Worm (Caenorhabditis elegans) whole organism, late embryonic: ENCODE results near the gene srh-129.

ENCODE experiments used
- C08G9.2 ChIP-seq: sonication (generic microtip); optimal IDR thresholded peaks from 2 replicates; lab custom pipeline; 2016; ENCODE audit warnings: mild to moderate bottlenecking, missing genetic modification characterization, moderate library complexity, missing compliant biosample characterization
- F13H6.1 ChIP-seq: sonication (generic microtip); optimal IDR thresholded peaks from 2 replicates; lab custom pipeline; 2016; ENCODE audit warnings: missing genetic modification characterization, missing compliant biosample characterization
- Y22D7AL.16 ChIP-seq: sonication (generic microtip); optimal IDR thresholded peaks from 2 replicates; lab custom pipeline; 2016; ENCODE audit warnings: missing genetic modification characterization, missing compliant biosample characterization
- ama-1 ChIP-seq: fragments of 150-350 bp; optimal IDR thresholded peaks from 2 replicates; lab custom pipeline; 2014
- ceh-18 ChIP-seq: sonication (generic microtip); optimal IDR thresholded peaks from 2 replicates; lab custom pipeline; 2016; ENCODE audit warnings: missing genetic modification characterization, missing compliant biosample characterization
- ceh-19 ChIP-seq: fragments of 200-800 bp; sonication (Bioruptor generic); optimal IDR thresholded peaks from 2 replicates; lab custom pipeline; 2018; ENCODE audit warnings: mild to moderate bottlenecking, missing genetic modification characterization, missing compliant biosample characterization
- ceh-22 ChIP-seq: sonication (generic microtip); optimal IDR thresholded peaks from 2 replicates; lab custom pipeline; 2017; ENCODE audit warnings: missing biosample characterization, missing genetic modification characterization
- ceh-30 ChIP-seq: fragments of 150-350 bp; optimal IDR thresholded peaks from 2 replicates; lab custom pipeline; 2014; ENCODE audit warnings: missing biosample characterization, missing genetic modification characterization
- ceh-34 ChIP-seq: sonication (generic microtip); optimal IDR thresholded peaks from 2 replicates; lab custom pipeline; 2016; ENCODE audit warnings: mild to moderate bottlenecking, missing genetic modification characterization, missing compliant biosample characterization
- ceh-45 ChIP-seq: fragments of 200-800 bp; sonication (Bioruptor generic); IDR thresholded peaks from 2 replicates; pipeline ENCODE4 v1.3.6; 2022; ENCODE audit warnings: missing genetic modification reagents, missing genetic modification characterization, missing compliant biosample characterization
- ceh-6 ChIP-seq: fragments of 200-800 bp; sonication (Bioruptor generic); optimal IDR thresholded peaks from 2 replicates; lab custom pipeline; 2018; ENCODE audit warnings: mild to moderate bottlenecking, missing genetic modification characterization, missing compliant biosample characterization
- ceh-9 ChIP-seq: sonication (generic microtip); optimal IDR thresholded peaks from 2 replicates; lab custom pipeline; 2016; ENCODE audit warnings: mild to moderate bottlenecking, missing genetic modification characterization, inconsistent platforms, missing compliant biosample characterization
- che-1 ChIP-seq: sonication (generic microtip); optimal IDR thresholded peaks from 2 replicates; lab custom pipeline; 2016; ENCODE audit warnings: mild to moderate bottlenecking, missing genetic modification characterization, missing compliant biosample characterization
- dmd-4 ChIP-seq: sonication (generic microtip); optimal IDR thresholded peaks from 2 replicates; lab custom pipeline; 2016; ENCODE audit warnings: borderline replicate concordance, missing genetic modification characterization, missing compliant biosample characterization
- dve-1 ChIP-seq: sonication (generic microtip); optimal IDR thresholded peaks from 2 replicates; lab custom pipeline; 2017; ENCODE audit warnings: antibody characterized with exemption, mild to moderate bottlenecking, missing genetic modification characterization, missing compliant biosample characterization
- ets-4 ChIP-seq: sonication (generic microtip); optimal IDR thresholded peaks from 2 replicates; lab custom pipeline; 2016; ENCODE audit warnings: missing genetic modification characterization, missing compliant biosample characterization
- fkh-10 ChIP-seq: fragments of 150-350 bp; optimal IDR thresholded peaks from 2 replicates; lab custom pipeline; 2014; ENCODE audit warnings: missing biosample characterization, missing genetic modification reagents, missing genetic modification characterization
- gmeb-2 ChIP-seq: sonication (generic microtip); optimal IDR thresholded peaks from 2 replicates; lab custom pipeline; 2016; ENCODE audit warnings: missing genetic modification characterization, inconsistent platforms, missing compliant biosample characterization
- hlh-15 ChIP-seq: sonication (generic microtip); optimal IDR thresholded peaks from 2 replicates; lab custom pipeline; 2016; ENCODE audit warnings: missing genetic modification characterization, missing compliant biosample characterization
- hlh-8 ChIP-seq: sonication (generic microtip); optimal IDR thresholded peaks from 2 replicates; lab custom pipeline; 2016; ENCODE audit warnings: missing genotype, missing genetic modification characterization, missing compliant biosample characterization
- lim-6 ChIP-seq: sonication (generic microtip); optimal IDR thresholded peaks from 2 replicates; lab custom pipeline; 2016; ENCODE audit warnings: missing genetic modification characterization, missing compliant biosample characterization
- lin-11 ChIP-seq: fragments of 200-800 bp; sonication (Bioruptor generic); optimal IDR thresholded peaks from 2 replicates; lab custom pipeline; 2018; ENCODE audit warnings: mild to moderate bottlenecking, missing genetic modification characterization, missing compliant biosample characterization
- nfya-1 ChIP-seq: sonication (generic microtip); optimal IDR thresholded peaks from 2 replicates; lab custom pipeline; 2017; ENCODE audit warnings: missing genetic modification characterization, mild to moderate bottlenecking, missing compliant biosample characterization, antibody characterized with exemption, moderate library complexity
- nhr-11 ChIP-seq: fragments of 150-350 bp; optimal IDR thresholded peaks from 2 replicates; lab custom pipeline; 2014; ENCODE audit warnings: missing biosample characterization, missing genetic modification characterization
- npax-4 ChIP-seq: sonication (generic microtip); optimal IDR thresholded peaks from 2 replicates; lab custom pipeline; 2016; ENCODE audit warnings: missing genetic modification characterization, missing compliant biosample characterization
- pax-1 ChIP-seq: fragments of 150-350 bp; optimal IDR thresholded peaks from 2 replicates; lab custom pipeline; 2014; ENCODE audit warnings: missing biosample characterization, missing genetic modification characterization
- pqm-1 ChIP-seq: sonication (generic microtip); optimal IDR thresholded peaks from 2 replicates; lab custom pipeline; 2016; ENCODE audit warnings: missing genetic modification characterization, missing compliant biosample characterization
- pros-1 ChIP-seq: fragments of 150-350 bp; optimal IDR thresholded peaks from 2 replicates; lab custom pipeline; 2014; ENCODE audit warnings: missing biosample characterization, missing genetic modification reagents, missing genetic modification characterization
- ref-2 ChIP-seq: sonication (generic microtip); optimal IDR thresholded peaks from 2 replicates; lab custom pipeline; 2016; ENCODE audit warnings: missing genetic modification characterization, missing compliant biosample characterization
- rnt-1 ChIP-seq: sonication (generic microtip); optimal IDR thresholded peaks from 2 replicates; lab custom pipeline; 2016; ENCODE audit warnings: missing genetic modification characterization, missing compliant biosample characterization
- sdc-2 ChIP-seq: sonication (generic microtip); optimal IDR thresholded peaks from 2 replicates; lab custom pipeline; 2016; ENCODE audit warnings: missing genotype, missing genetic modification characterization, missing compliant biosample characterization
- sox-2 ChIP-seq: fragments of 200-800 bp; sonication (Bioruptor generic); IDR thresholded peaks from 2 replicates; pipeline ENCODE4 v1.3.6; 2022; ENCODE audit warnings: missing genetic modification reagents, missing genetic modification characterization, missing compliant biosample characterization
- sox-4 ChIP-seq: sonication (generic microtip); optimal IDR thresholded peaks from 2 replicates; lab custom pipeline; 2017; ENCODE audit warnings: mild to moderate bottlenecking, missing genetic modification characterization, inconsistent platforms, missing compliant biosample characterization
- syd-9 ChIP-seq: sonication (generic microtip); optimal IDR thresholded peaks from 2 replicates; lab custom pipeline; 2016; ENCODE audit warnings: mild to moderate bottlenecking, missing genetic modification characterization, moderate library complexity, missing compliant biosample characterization
- tbx-7 ChIP-seq: sonication (generic microtip); optimal IDR thresholded peaks from 2 replicates; lab custom pipeline; 2016; ENCODE audit warnings: missing genotype, missing genetic modification characterization, missing compliant biosample characterization
- ttx-3 ChIP-seq: sonication (generic microtip); optimal IDR thresholded peaks from 2 replicates; lab custom pipeline; 2016; ENCODE audit warnings: missing genetic modification reagents, missing genetic modification characterization, missing compliant biosample characterization
- unc-42 ChIP-seq: sonication (generic microtip); optimal IDR thresholded peaks from 2 replicates; lab custom pipeline; 2016; ENCODE audit warnings: missing genotype, missing genetic modification characterization, missing compliant biosample characterization
- unc-55 ChIP-seq: sonication (generic microtip); optimal IDR thresholded peaks from 2 replicates; lab custom pipeline; 2017; ENCODE audit warnings: missing biosample characterization, missing genetic modification reagents, missing genetic modification characterization

The srh-129 gene

DNA sequence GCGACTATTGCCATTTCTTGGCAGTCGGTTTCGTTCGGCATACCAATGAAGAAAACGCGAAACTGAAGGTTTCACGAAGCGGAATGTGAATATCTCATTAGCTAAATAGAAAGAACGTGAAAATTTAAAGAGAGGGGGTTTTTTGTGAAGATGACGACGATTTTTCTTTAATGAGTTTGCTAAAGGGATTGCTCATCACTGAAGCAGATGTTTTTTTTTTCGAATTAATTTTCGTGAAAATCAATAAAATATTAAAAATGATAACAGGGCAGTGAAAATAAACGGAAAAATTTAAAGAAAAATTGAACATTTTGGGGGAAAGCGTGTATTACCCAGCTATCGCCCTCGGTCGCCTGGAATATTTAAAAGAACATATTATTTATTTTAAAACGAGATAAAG, 35.9 kb downstream of the srh-129 start, which contains the start of gene srab-3:
TSS of gene srab-3 (minus strand) at position 101 of the 400 bp plus-strand sequence.
- no peak for TF ChIP-seq ceh-9 (tag; lab: Kevin White, UChicago)
- TF ChIP-seq rnt-1 (tag; lab: Kevin White, UChicago): no peak
- no peak for TF ChIP-seq ceh-45
- TF ChIP-seq gmeb-2 (tag; lab: Kevin White, UChicago): no peak
- TF ChIP-seq ama-1 (lab: Kevin White, UChicago): no peak
- TF ChIP-seq ttx-3 (tag; lab: Kevin White, UChicago): no peak
- no peak for TF ChIP-seq che-1 (tag; lab: Kevin White, UChicago)
- TF ChIP-seq hlh-15 (tag; lab: Kevin White, UChicago): no peak
- TF ChIP-seq nfya-1 (tag; lab: Kevin White, UChicago): no peak
- TF ChIP-seq F13H6.1: no peak
- no peak for TF ChIP-seq ceh-22 (tag; lab: Kevin White, UChicago)

DNA sequence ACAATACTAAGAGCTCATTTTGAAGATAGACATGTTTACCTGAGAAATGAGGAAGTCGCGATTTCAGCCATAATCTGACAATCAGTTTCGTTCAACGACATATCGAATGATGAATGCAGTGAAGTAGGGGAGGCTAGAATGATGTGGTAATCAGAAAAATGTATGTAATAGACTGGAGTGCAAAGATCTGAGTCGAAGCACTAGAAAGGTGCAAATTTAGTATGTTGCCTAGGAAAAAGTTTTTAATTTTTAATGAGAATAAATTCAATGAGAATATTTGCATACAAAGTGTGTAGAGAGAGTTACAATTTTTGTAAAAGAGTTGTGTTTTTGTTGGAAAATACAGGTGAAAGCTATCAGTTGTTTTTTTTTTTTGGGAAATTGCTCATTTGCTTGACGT, 38.8 kb downstream of the srh-129 start, which contains the start of gene srab-2:
TSS of gene srab-2 (minus strand) at position 101 of the 400 bp plus-strand sequence.
- TF ChIP-seq tbx-7 (tag; lab: Kevin White, UChicago): no peak
- no peak for TF ChIP-seq nhr-11 (tag; lab: Kevin White, UChicago)
- TF ChIP-seq lin-11 (tag; lab: Kevin White, UChicago): no peak
- no peak for TF ChIP-seq npax-4 (tag; lab: Kevin White, UChicago)
- TF ChIP-seq ceh-30 (tag; lab: Kevin White, UChicago): no peak
- TF ChIP-seq ttx-3 (tag; lab: Kevin White, UChicago): no peak
- no peak for TF ChIP-seq ceh-18 (tag; lab: Kevin White, UChicago)
- TF ChIP-seq ceh-19 (GFP tag; lab: Kevin White, UChicago): no peak
- no peak for TF ChIP-seq dmd-4 (tag; lab: Kevin White, UChicago)
- no peak for TF ChIP-seq dve-1
- TF ChIP-seq sox-4 (tag; lab: Kevin White, UChicago): no peak
- TF ChIP-seq ceh-45: no peak
- no peak for TF ChIP-seq pqm-1
- TF ChIP-seq hlh-8 (tag; lab: Kevin White, UChicago): no peak
- TF ChIP-seq pax-1: no peak
- TF ChIP-seq unc-55 (GFP tag; lab: Kevin White, UChicago): no peak
- TF ChIP-seq unc-42: no peak
- TF ChIP-seq ets-4: no peak
- no peak for TF ChIP-seq syd-9

DNA sequence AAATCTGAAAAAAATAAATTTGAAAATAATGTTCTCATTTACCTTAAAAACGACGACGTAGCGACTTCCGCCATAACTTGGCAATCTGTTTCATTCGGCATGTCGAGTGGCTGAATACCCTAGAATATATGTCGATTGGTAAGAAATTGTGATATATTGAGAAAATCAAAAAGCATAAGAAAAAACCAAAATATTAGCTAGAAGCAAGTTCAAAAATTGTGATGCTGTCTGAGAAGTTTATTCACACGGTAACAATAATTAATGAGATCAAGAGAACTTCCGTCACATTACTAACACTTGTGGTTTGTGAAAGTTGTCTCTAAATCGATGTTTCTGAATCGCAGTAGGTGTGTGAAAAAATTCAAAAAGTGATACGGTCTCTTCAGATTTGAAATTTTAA, 41.7 kb downstream of the srh-129 start, which contains the start of gene srab-1:
TSS of gene srab-1 (minus strand) at position 101 of the 400 bp plus-strand sequence.
- no peak for TF ChIP-seq sox-2 (GFP tag; lab: Robert Waterston, UW)
- no peak for TF ChIP-seq lim-6
- TF ChIP-seq sdc-2 (tag; lab: Kevin White, UChicago): no peak
- no peak for TF ChIP-seq fkh-10 (GFP tag; lab: Kevin White, UChicago)
- TF ChIP-seq Y22D7AL.16: no peak
- TF ChIP-seq unc-55 (GFP tag; lab: Kevin White, UChicago): no peak
- TF ChIP-seq ceh-34: no peak
- TF ChIP-seq ref-2 (tag; lab: Kevin White, UChicago): no peak
- TF ChIP-seq, all 69 proteins: peak for 0

DNA sequence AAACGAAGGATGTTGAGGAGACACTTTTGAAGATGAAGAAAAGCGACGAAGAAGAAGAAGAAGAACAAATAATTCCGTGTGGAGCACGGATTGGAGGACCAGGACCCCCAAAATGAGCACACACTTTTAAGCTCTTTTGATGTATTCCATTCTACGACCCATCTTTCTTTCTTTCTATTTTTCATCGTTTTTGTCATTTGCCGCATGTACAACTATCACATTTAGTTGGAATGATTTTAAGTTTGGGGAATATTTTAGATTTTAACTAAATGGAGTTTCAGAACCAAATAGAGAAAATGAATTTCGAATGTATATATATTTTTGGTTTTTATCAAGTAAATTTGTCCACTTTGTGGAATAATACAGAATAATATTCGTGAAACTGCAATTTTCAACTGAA, 44.8 kb downstream of the srh-129 start, which contains the start of gene unc-46:
TSS of gene unc-46 (minus strand) at position 101 of the 400 bp plus-strand sequence.
- no peak for TF ChIP-seq C08G9.2 (tag; lab: Kevin White, UChicago)
- no peak for TF ChIP-seq lin-11 (tag; lab: Kevin White, UChicago)
- TF ChIP-seq ceh-6 (GFP tag; lab: Kevin White, UChicago): no peak
- no peak for TF ChIP-seq pros-1 (tag; lab: Kevin White, UChicago)
